Worm (Caenorhabditis elegans): ENCODE data around the gene K08D9.4.

DNA sequence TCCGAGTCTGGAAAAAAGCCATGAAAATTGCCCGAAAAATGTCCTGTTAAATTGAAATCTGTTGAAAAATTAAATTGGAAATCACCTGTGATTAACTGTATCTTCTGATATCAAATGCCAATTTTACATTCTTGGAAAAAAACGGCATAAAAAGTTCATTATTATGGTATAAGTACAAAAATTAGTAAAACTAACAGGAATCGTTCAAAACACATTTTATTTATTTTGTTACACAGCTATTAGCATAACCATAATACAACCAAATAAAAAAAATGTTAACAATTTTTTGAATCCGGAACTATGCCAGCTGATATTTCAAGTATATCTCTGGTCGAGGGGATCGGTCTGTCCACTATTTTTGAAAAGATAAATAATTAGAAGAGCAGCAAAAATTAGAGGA lies 30.4 kb upstream of the K08D9.4 start, which contains the start of gene K08D9.10:
- TF ChIP-seq nhr-76 (tag; optimal IDR thresholded peaks at IDR 0.05) = no peak
- no peak for TF ChIP-seq nhr-237 (tag; optimal IDR thresholded peaks at IDR 0.05)
- TF ChIP-seq pag-3 (tag; optimal IDR thresholded peaks at IDR 0.05; ENCODE audit: borderline replicate concordance, insufficient read depth) = no peak
- no peak for TF ChIP-seq lin-15B (tag; optimal IDR thresholded peaks at IDR 0.05)
- TF ChIP-seq mdl-1 (tag; optimal IDR thresholded peaks at IDR 0.05) = no peak
- no peak for TF ChIP-seq snpc-4 (tag; optimal IDR thresholded peaks at IDR 0.05)

All from whole organism, L1 larva.